Worm (Caenorhabditis elegans): ENCODE data around the gene Y66D12A.16.

ce11 chrIII:11490221-11490620 lies 33.1 kb upstream of the Y66D12A.16 start:
- TF ChIP-seq ceh-6 (GFP tag; optimal IDR thresholded peaks at IDR 0.05) (no peak), pag-3 (tag; optimal IDR thresholded peaks at IDR 0.05; ENCODE audit: borderline replicate concordance) (no peak), F13H6.1 (tag; optimal IDR thresholded peaks at IDR 0.05) (no peak), rnt-1 (tag; optimal IDR thresholded peaks at IDR 0.05) (no peak), pqm-1 (tag; optimal IDR thresholded peaks at IDR 0.05) (no peak), ama-1 (optimal IDR thresholded peaks at IDR 0.05) (no peak), unc-86 (tag; optimal IDR thresholded peaks at IDR 0.05) (no peak), ceh-14 (tag; optimal IDR thresholded peaks at IDR 0.05) (no peak), elt-4 (tag; optimal IDR thresholded peaks at IDR 0.05) (no peak), sox-2 (GFP tag; IDR thresholded peaks at IDR 0.05) (no peak)
